Worm (Caenorhabditis elegans) whole organism, L3 larva: ENCODE measurements around the gene K09H11.11.

Experiments used
- ama-1 ChIP-seq: fragments of 150-350 bp; optimal IDR thresholded peaks from 2 replicates; lab custom pipeline; 2018
- ceh-16 ChIP-seq: sonication (generic microtip); optimal IDR thresholded peaks from 2 replicates; lab custom pipeline; 2017; ENCODE audit warnings: missing biosample characterization, missing genetic modification characterization
- egl-27 ChIP-seq: sonication (generic microtip); optimal IDR thresholded peaks from 4 replicates; lab custom pipeline; 2017; ENCODE audit warnings: missing biosample characterization, missing genetic modification reagents, missing genetic modification characterization
- zag-1 ChIP-seq: fragments of 150-350 bp; optimal IDR thresholded peaks from 2 replicates; lab custom pipeline; 2014; ENCODE audit warnings: missing biosample characterization, missing genetic modification characterization

DNA sequence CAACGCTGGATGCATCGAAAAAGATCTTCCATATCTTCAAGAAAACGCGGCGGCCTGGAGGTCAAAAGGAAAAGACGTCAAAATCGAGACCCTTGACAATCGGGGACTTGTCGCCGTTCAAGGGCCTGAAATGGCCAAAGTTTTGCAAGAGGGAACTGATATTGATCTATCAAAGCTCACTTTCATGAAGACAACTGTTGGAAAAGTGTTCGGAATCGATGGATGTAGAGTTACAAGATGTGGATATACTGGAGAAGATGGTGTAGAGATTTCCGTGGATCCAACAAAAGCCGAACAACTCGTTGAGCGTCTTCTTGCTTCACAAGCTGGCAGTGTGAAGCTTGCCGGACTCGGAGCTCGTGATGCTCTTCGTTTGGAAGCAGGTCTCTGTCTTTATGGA lies 41.5 kb downstream of the K09H11.11 start:
- TF ChIP-seq egl-27 (tag; lab: Kevin White, UChicago) (no peak), zag-1 (tag; lab: Kevin White, UChicago) (no peak), ceh-16 (tag; lab: Kevin White, UChicago) (no peak), ama-1 (lab: Kevin White, UChicago) (no peak)
